Worm (Caenorhabditis elegans) whole organism, L4/young adult: Measurements from ENCODE around the gene R05G9R.1.

Source experiments
- W03F9.2 ChIP-seq: fragments of 150-350 bp; optimal IDR thresholded peaks from 2 replicates; lab custom pipeline; 2014; ENCODE audit warnings: missing biosample characterization, missing genetic modification characterization
- him-1 ChIP-seq: sonication (generic microtip); optimal IDR thresholded peaks from 2 replicates; lab custom pipeline; 2016; ENCODE audit warnings: missing genotype, missing genetic modification reagents, missing genetic modification characterization, missing compliant biosample characterization

ce11 chrII:6484876-6485526, 28.8 kb downstream of the R05G9R.1 start, which contains the start of the genes lido-16 and plpp-1.2:
- TF ChIP-seq him-1 (no peak), W03F9.2 (tag; lab: Kevin White, UChicago) (no peak)
